Worm (Caenorhabditis elegans): ENCODE data around the gene F56D6.6.
"Not testable (repeated sequence)": the region's sequence is repeated elsewhere in the genome, so short reads cannot be mapped to it uniquely, and the experiment has no call there.

DNA sequence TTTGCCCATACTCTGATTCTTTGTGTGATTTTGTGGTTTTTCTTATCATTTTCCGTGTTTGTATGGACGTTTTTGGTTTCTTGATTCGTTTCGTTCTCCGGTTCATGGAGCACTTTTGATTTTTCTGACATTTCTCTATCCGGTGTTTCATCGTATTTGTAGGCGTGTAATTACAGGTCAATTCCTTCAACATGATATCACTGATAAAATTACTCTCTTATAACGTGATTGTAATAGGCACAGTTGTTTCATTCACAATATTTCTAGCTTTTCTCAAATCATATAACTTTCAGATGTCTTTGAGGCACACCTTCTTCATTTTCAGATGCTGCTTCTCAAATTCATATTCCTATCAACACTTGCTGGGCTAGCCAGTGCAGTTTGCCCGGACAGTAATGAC lies 29.4 kb downstream of the F56D6.6 start, which contains the start of gene clec-70:
- not testable (repeated sequence) for TF ChIP-seq aly-2 (tag; optimal IDR thresholded peaks at IDR 0.05); ceh-16 (tag; optimal IDR thresholded peaks at IDR 0.05); egl-27 (tag; optimal IDR thresholded peaks at IDR 0.05); unc-62 (GFP tag; optimal IDR thresholded peaks at IDR 0.05); mdl-1 (tag; optimal IDR thresholded peaks at IDR 0.05); nhr-12 (tag; optimal IDR thresholded peaks at IDR 0.05); nhr-11 (tag; optimal IDR thresholded peaks at IDR 0.05); lin-13 (GFP tag; optimal IDR thresholded peaks at IDR 0.05)

Data from whole organism, L2 larva.